Worm (Caenorhabditis elegans) whole organism, young adult: ENCODE data around the gene sec-16A.2.

Experiments used
- B0035.1 ChIP-seq: sonication (generic microtip); optimal IDR thresholded peaks from 2 replicates; lab custom pipeline; 2016; ENCODE audit warnings: missing genetic modification characterization, mild to moderate bottlenecking, missing compliant biosample characterization, missing genotype, missing genetic modification reagents
- D2030.7 ChIP-seq: fragments of 200-800 bp; sonication (Bioruptor generic); IDR thresholded peaks from 2 replicates; pipeline ENCODE4 v1.3.6; 2022; ENCODE audit warnings: missing genetic modification reagents, missing genetic modification characterization, missing compliant biosample characterization
- F10E7.11 ChIP-seq: sonication (generic microtip); optimal IDR thresholded peaks from 2 replicates; lab custom pipeline; 2017; ENCODE audit warnings: mild to moderate bottlenecking, missing genetic modification characterization, moderate library complexity, missing compliant biosample characterization
- F57C9.4 ChIP-seq: sonication (generic microtip); optimal IDR thresholded peaks from 2 replicates; lab custom pipeline; 2017; ENCODE audit warnings: mild to moderate bottlenecking, missing genetic modification characterization, missing compliant biosample characterization
- K11D2.4 ChIP-seq: fragments of 200-800 bp; sonication (Bioruptor generic); IDR thresholded peaks from 2 replicates; pipeline ENCODE4 v1.3.6; 2022; ENCODE audit warnings: missing genetic modification reagents, missing genetic modification characterization, missing compliant biosample characterization
- T07F8.4 ChIP-seq: sonication (generic microtip); optimal IDR thresholded peaks from 2 replicates; lab custom pipeline; 2016; ENCODE audit warnings: mild to moderate bottlenecking, missing genetic modification characterization, moderate library complexity, missing compliant biosample characterization
- T26A5.8 ChIP-seq: sonication (generic microtip); optimal IDR thresholded peaks from 2 replicates; lab custom pipeline; 2016; ENCODE audit warnings: missing genetic modification characterization, missing compliant biosample characterization
- Y67H2A.10 ChIP-seq: fragments of 200-800 bp; sonication (Bioruptor generic); conservative IDR thresholded peaks from 2 replicates; pipeline ENCODE4 v1.3.6; 2022; ENCODE audit warnings: missing genetic modification reagents, missing genetic modification characterization, missing compliant biosample characterization
- aptf-2 ChIP-seq: fragments of 200-800 bp; sonication (Bioruptor generic); conservative IDR thresholded peaks from 2 replicates; pipeline ENCODE4 v1.3.6; 2022; ENCODE audit warnings: missing genetic modification reagents, missing genetic modification characterization, missing compliant biosample characterization
- aptf-3 ChIP-seq: fragments of 200-800 bp; sonication (Bioruptor generic); IDR thresholded peaks from 2 replicates; pipeline ENCODE4 v1.3.6; 2022; ENCODE audit warnings: missing genetic modification characterization, missing compliant biosample characterization
- attf-5 ChIP-seq: fragments of 200-800 bp; sonication (Bioruptor generic); optimal IDR thresholded peaks from 2 replicates; lab custom pipeline; 2018; ENCODE audit warnings: mild to moderate bottlenecking, missing genetic modification characterization, missing compliant biosample characterization
- bed-1 ChIP-seq: fragments of 200-800 bp; sonication (Bioruptor generic); IDR thresholded peaks from 2 replicates; pipeline ENCODE4 v1.3.6; 2022; ENCODE audit warnings: missing genetic modification reagents, missing genetic modification characterization, missing compliant biosample characterization
- ccch-3 ChIP-seq: fragments of 200-800 bp; sonication (Bioruptor generic); optimal IDR thresholded peaks from 2 replicates; lab custom pipeline; 2018; ENCODE audit warnings: mild to moderate bottlenecking, missing genetic modification characterization, missing compliant biosample characterization
- cebp-1 ChIP-seq, 2 experiments: fragments of 200-800 bp in 1 of 2; sonication (Bioruptor generic) in 1 of 2; sonication (generic microtip) in 1 of 2; IDR thresholded peaks in 1 of 2; optimal IDR thresholded peaks in 1 of 2; 2 replicates each; pipeline versions ENCODE4 v1.3.6 to Lab custom; 2017 to 2022; ENCODE audit warnings: missing compliant biosample characterization in 2 of 2, missing genetic modification characterization in 2 of 2, mild to moderate bottlenecking in 1 of 2, missing genetic modification reagents in 1 of 2, moderate library complexity in 1 of 2
- ceh-79 ChIP-seq: sonication (generic microtip); optimal IDR thresholded peaks from 2 replicates; lab custom pipeline; 2017; ENCODE audit warnings: mild to moderate bottlenecking, missing genetic modification characterization, missing compliant biosample characterization
- ceh-91 ChIP-seq: fragments of 200-800 bp; sonication (Bioruptor generic); IDR thresholded peaks from 2 replicates; pipeline ENCODE4 v1.3.6; 2022; ENCODE audit warnings: missing genetic modification reagents, missing genetic modification characterization, missing compliant biosample characterization
- hlh-26 ChIP-seq: fragments of 200-800 bp; sonication (Bioruptor generic); conservative IDR thresholded peaks from 2 replicates; pipeline ENCODE4 v1.3.6; 2022; ENCODE audit warnings: missing genetic modification reagents, missing genetic modification characterization, missing compliant biosample characterization
- hmg-20 ChIP-seq: fragments of 200-800 bp; sonication (Bioruptor generic); IDR thresholded peaks from 2 replicates; pipeline ENCODE4 v1.3.6; 2022; ENCODE audit warnings: missing genetic modification reagents, missing genetic modification characterization, missing compliant biosample characterization
- hrde-1 ChIP-seq: sonication (generic microtip); optimal IDR thresholded peaks from 2 replicates; lab custom pipeline; 2016; ENCODE audit warnings: missing genetic modification characterization, mild to moderate bottlenecking, missing compliant biosample characterization, moderate library complexity, missing genotype, missing genetic modification reagents, borderline replicate concordance
- hsf-1 ChIP-seq: fragments of 200-800 bp; sonication (Bioruptor generic); IDR thresholded peaks from 2 replicates; pipeline ENCODE4 v1.3.6; 2022; ENCODE audit warnings: missing genetic modification reagents, missing genetic modification characterization, missing compliant biosample characterization
- let-607 ChIP-seq, 2 experiments: fragments of 200-800 bp in 1 of 2; sonication (Bioruptor generic) in 1 of 2; sonication (generic microtip) in 1 of 2; optimal IDR thresholded peaks; 2 replicates each; lab custom pipeline; 2016 to 2018; ENCODE audit warnings: mild to moderate bottlenecking in 2 of 2, missing compliant biosample characterization in 2 of 2, missing genetic modification characterization in 2 of 2, moderate library complexity in 2 of 2, missing genotype in 1 of 2
- lin-40 ChIP-seq: sonication (generic microtip); optimal IDR thresholded peaks from 2 replicates; lab custom pipeline; 2016; ENCODE audit warnings: missing genetic modification characterization, mild to moderate bottlenecking, missing compliant biosample characterization, missing genotype, missing genetic modification reagents
- lsl-1 ChIP-seq: fragments of 200-800 bp; sonication (Bioruptor generic); optimal IDR thresholded peaks from 2 replicates; lab custom pipeline; 2018; ENCODE audit warnings: mild to moderate bottlenecking, missing genetic modification characterization, moderate library complexity, missing compliant biosample characterization
- madf-3 ChIP-seq: fragments of 200-800 bp; sonication (Bioruptor generic); IDR thresholded peaks from 2 replicates; pipeline ENCODE4 v1.3.6; 2022; ENCODE audit warnings: missing genetic modification reagents, missing genetic modification characterization, missing compliant biosample characterization
- mel-28 ChIP-seq: sonication (generic microtip); optimal IDR thresholded peaks from 2 replicates; lab custom pipeline; 2016; ENCODE audit warnings: borderline replicate concordance, mild to moderate bottlenecking, missing genetic modification characterization, missing compliant biosample characterization
- mes-4 ChIP-seq: sonication (generic microtip); optimal IDR thresholded peaks from 2 replicates; lab custom pipeline; 2016; ENCODE audit warnings: missing genotype, missing genetic modification characterization, missing compliant biosample characterization
- nfya-1 ChIP-seq: sonication (generic microtip); optimal IDR thresholded peaks from 2 replicates; lab custom pipeline; 2017; ENCODE audit warnings: antibody characterized with exemption, missing compliant biosample characterization, missing genetic modification characterization, borderline replicate concordance; ENCODE audit not compliant: insufficient read depth
- nfyb-1 ChIP-seq: fragments of 200-800 bp; sonication (Bioruptor generic); IDR thresholded peaks from 2 replicates; pipeline ENCODE4 v1.3.6; 2022; ENCODE audit warnings: missing genetic modification reagents, missing genetic modification characterization, missing compliant biosample characterization
- nhr-27 ChIP-seq: fragments of 200-800 bp; sonication (Bioruptor generic); optimal IDR thresholded peaks from 2 replicates; lab custom pipeline; 2018; ENCODE audit warnings: mild to moderate bottlenecking, missing genetic modification characterization, moderate library complexity, missing compliant biosample characterization
- nhr-80 ChIP-seq: sonication (generic microtip); optimal IDR thresholded peaks from 2 replicates; lab custom pipeline; 2016; ENCODE audit warnings: missing genetic modification characterization, missing compliant biosample characterization
- nhr-90 ChIP-seq: sonication (generic microtip); optimal IDR thresholded peaks from 2 replicates; lab custom pipeline; 2016; ENCODE audit warnings: missing genotype, mild to moderate bottlenecking, missing genetic modification characterization, missing compliant biosample characterization
- pbrm-1 ChIP-seq: fragments of 200-800 bp; sonication (Bioruptor generic); IDR thresholded peaks from 2 replicates; pipeline ENCODE4 v1.3.6; 2022; ENCODE audit warnings: missing genetic modification reagents, missing genetic modification characterization, missing compliant biosample characterization
- rec-8 ChIP-seq, 2 experiments: sonication (generic microtip); optimal IDR thresholded peaks; 2 replicates each; lab custom pipeline; 2016; ENCODE audit warnings: mild to moderate bottlenecking in 2 of 2, missing genetic modification characterization in 2 of 2, missing genetic modification reagents in 2 of 2, missing genotype in 2 of 2, missing biosample characterization in 1 of 2, missing compliant biosample characterization in 1 of 2, moderate library complexity in 1 of 2
- rpc-1 ChIP-seq, 2 experiments: fragments of 150-350 bp in 1 of 2; sonication (generic microtip) in 1 of 2; optimal IDR thresholded peaks; 2 replicates each; lab custom pipeline; 2014 to 2018; ENCODE audit warnings: missing biosample characterization in 1 of 2, missing genetic modification characterization in 1 of 2, missing genetic modification reagents in 1 of 2, missing genotype in 1 of 2
- sptf-2 ChIP-seq: fragments of 200-800 bp; sonication (Bioruptor generic); optimal IDR thresholded peaks from 2 replicates; lab custom pipeline; 2018; ENCODE audit warnings: mild to moderate bottlenecking, missing genetic modification characterization, missing compliant biosample characterization
- unc-62 ChIP-seq: fragments of 150-350 bp; optimal IDR thresholded peaks from 2 replicates; lab custom pipeline; 2014; ENCODE audit warnings: missing biosample characterization, missing genetic modification reagents, missing genetic modification characterization
- zim-3 ChIP-seq: sonication (generic microtip); optimal IDR thresholded peaks from 2 replicates; lab custom pipeline; 2017; ENCODE audit warnings: mild to moderate bottlenecking, missing genetic modification characterization, moderate library complexity, missing compliant biosample characterization
- ztf-25 ChIP-seq: fragments of 200-800 bp; sonication (Bioruptor generic); IDR thresholded peaks from 2 replicates; pipeline ENCODE4 v1.3.6; 2022; ENCODE audit warnings: missing genetic modification reagents, missing genetic modification characterization, missing compliant biosample characterization
- ztf-3 ChIP-seq: fragments of 200-800 bp; sonication (Bioruptor generic); optimal IDR thresholded peaks from 2 replicates; lab custom pipeline; 2018; ENCODE audit warnings: mild to moderate bottlenecking, missing genetic modification characterization, missing compliant biosample characterization

Gene sec-16A.2

DNA sequence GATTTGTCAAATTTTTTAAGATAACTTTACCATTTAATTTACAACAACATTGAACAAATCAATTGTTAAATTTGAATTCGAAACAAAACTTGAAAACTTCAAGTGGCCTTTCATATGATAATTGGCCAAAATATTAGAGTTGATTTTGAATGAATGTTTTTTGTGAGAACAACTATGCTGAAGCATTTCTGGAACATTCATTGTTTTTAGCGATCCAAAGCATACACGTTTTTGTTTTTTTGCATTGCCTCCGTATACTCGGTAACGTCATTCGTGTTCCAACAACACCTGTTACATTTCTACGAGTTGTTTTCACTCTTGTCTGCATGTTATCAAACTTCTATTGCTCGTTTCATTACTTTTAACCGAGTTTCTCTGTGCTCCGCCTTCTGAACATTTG lies 10.1 kb upstream of the sec-16A.2 start:
- TF ChIP-seq ccch-3 (GFP tag; lab: Kevin White, UChicago) (no peak), nfyb-1 (GFP tag; lab: Robert Waterston, UW) (no peak), hsf-1 (GFP tag; lab: Robert Waterston, UW) (no peak), lsl-1 (GFP tag; lab: Kevin White, UChicago) (no peak), mes-4 (tag; lab: Kevin White, UChicago) (no peak)

ce11 chrX:8284003-8284402 lies 3.0 kb upstream of the sec-16A.2 start:
- TF ChIP-seq nhr-27 (no peak), sptf-2 (no peak), hlh-26 (GFP tag; lab: Robert Waterston, UW) (no peak), hrde-1 (tag; lab: Kevin White, UChicago) (no peak), zim-3 (no peak), aptf-2 (GFP tag; lab: Robert Waterston, UW) (no peak), mel-28 (tag; lab: Kevin White, UChicago) (no peak), T07F8.4 (no peak), lin-40 (tag; lab: Kevin White, UChicago) (no peak), ceh-79 (tag; lab: Kevin White, UChicago) (no peak), ztf-3 (GFP tag; lab: Kevin White, UChicago) (no peak), hmg-20 (GFP tag; lab: Robert Waterston, UW) (no peak)

ce11 chrX:8285169-8285796 lies 1.8 kb upstream of the sec-16A.2 start, which contains the start of the genes fis-2 and F13B9.2:
fis-2 (minus strand) TSS chrX:8285219.
F13B9.2 (plus strand) TSS chrX:8285683.
- TF ChIP-seq bed-1 (GFP tag; lab: Robert Waterston, UW), result no peak
- no peak for TF ChIP-seq nhr-27
- TF ChIP-seq ceh-91 (GFP tag; lab: Robert Waterston, UW), result no peak
- TF ChIP-seq Y67H2A.10, result no peak
- no peak for TF ChIP-seq let-607 (tag; optimal IDR thresholded peaks at IDR 0.05; lab: Kevin White, UChicago)
- no peak for TF ChIP-seq madf-3 (GFP tag; lab: Robert Waterston, UW)
- TF ChIP-seq unc-62, result no peak
- TF ChIP-seq pbrm-1 (GFP tag; lab: Robert Waterston, UW), result no peak
- no peak for TF ChIP-seq rpc-1 (optimal IDR thresholded peaks at IDR 0.05; lab: Kevin White, UChicago)
- TF ChIP-seq rpc-1 (tag; optimal IDR thresholded peaks at IDR 0.05; lab: Kevin White, UChicago), result no peak
- TF ChIP-seq aptf-3 (GFP tag; lab: Robert Waterston, UW), result no peak
- no peak for TF ChIP-seq nhr-80 (tag; lab: Kevin White, UChicago)
- no peak for TF ChIP-seq K11D2.4 (GFP tag; lab: Robert Waterston, UW)
- TF ChIP-seq rec-8 (tag; optimal IDR thresholded peaks at IDR 0.05; lab: Kevin White, UChicago), result no peak
- no peak for TF ChIP-seq ztf-25 (GFP tag; lab: Robert Waterston, UW)
- no peak for TF ChIP-seq F10E7.11 (tag; lab: Kevin White, UChicago)
- TF ChIP-seq T26A5.8 (tag; lab: Kevin White, UChicago), result no peak
- TF ChIP-seq D2030.7, result no peak

- no peak for TF ChIP-seq B0035.1 (tag; lab: Kevin White, UChicago)
- TF ChIP-seq nfya-1 (tag; lab: Kevin White, UChicago), result no peak
- peak; percentile 91 for TF ChIP-seq cebp-1 (GFP tag; IDR thresholded peaks at IDR 0.05; lab: Robert Waterston, UW)
- peak; percentile 97 for TF ChIP-seq cebp-1 (tag; optimal IDR thresholded peaks at IDR 0.05; lab: Kevin White, UChicago)
- TF ChIP-seq nhr-90 (tag; lab: Kevin White, UChicago), result no peak
- TF ChIP-seq F57C9.4, result no peak
- no peak for TF ChIP-seq attf-5 (GFP tag; lab: Kevin White, UChicago)
- no peak for TF ChIP-seq ceh-91 (GFP tag; lab: Robert Waterston, UW)
These were observed 885 bp upstream of the sec-16A.2 start for ce11 chrX:8286164-8286563.
